Worm (Caenorhabditis elegans) whole organism, L3 larva: ENCODE data around the gene F09A5.2.
A peak's percentile ranks its signal among the peaks of the same experiment; 100 is the strongest.

Experiments used
- R02D3.7 ChIP-seq: fragments of 150-350 bp; optimal IDR thresholded peaks from 2 replicates; lab custom pipeline; 2014; ENCODE audit warnings: missing biosample characterization, missing genetic modification characterization
- ZK546.5 ChIP-seq: sonication (generic microtip); optimal IDR thresholded peaks from 2 replicates; lab custom pipeline; 2017; ENCODE audit warnings: missing biosample characterization, missing genetic modification characterization
- aly-2 ChIP-seq: fragments of 150-350 bp; optimal IDR thresholded peaks from 2 replicates; lab custom pipeline; 2014; ENCODE audit warnings: missing biosample characterization, missing genetic modification characterization
- ceh-16 ChIP-seq: sonication (generic microtip); optimal IDR thresholded peaks from 2 replicates; lab custom pipeline; 2017; ENCODE audit warnings: missing biosample characterization, missing genetic modification characterization
- ceh-28 ChIP-seq: fragments of 150-350 bp; optimal IDR thresholded peaks from 2 replicates; lab custom pipeline; 2014; ENCODE audit warnings: missing biosample characterization, missing genetic modification reagents, missing genetic modification characterization
- ceh-9 ChIP-seq: sonication (generic microtip); optimal IDR thresholded peaks from 2 replicates; lab custom pipeline; 2018; ENCODE audit warnings: missing biosample characterization, missing genetic modification characterization
- daf-12 ChIP-seq: fragments of 150-350 bp; optimal IDR thresholded peaks from 2 replicates; lab custom pipeline; 2014; ENCODE audit warnings: missing biosample characterization, missing genetic modification reagents, missing genetic modification characterization
- egl-5 ChIP-seq: fragments of 150-350 bp; optimal IDR thresholded peaks from 2 replicates; lab custom pipeline; 2017; ENCODE audit warnings: missing biosample characterization, missing genetic modification reagents, missing genetic modification characterization, inconsistent platforms
- elt-1 ChIP-seq: fragments of 150-350 bp; optimal IDR thresholded peaks from 2 replicates; lab custom pipeline; 2014; ENCODE audit warnings: missing biosample characterization, missing genetic modification characterization
- elt-2 ChIP-seq: sonication (generic microtip); optimal IDR thresholded peaks from 2 replicates; lab custom pipeline; 2016; ENCODE audit warnings: missing genetic modification reagents, mild to moderate bottlenecking, missing genetic modification characterization, missing compliant biosample characterization
- elt-3 ChIP-seq, 3 experiments: fragments of 150-350 bp in 1 of 3; sonication (generic microtip) in 2 of 3; optimal IDR thresholded peaks; 2 replicates in 2 of 3; 4 replicates in 1 of 3; lab custom pipeline; 2014 to 2017; ENCODE audit warnings: missing biosample characterization in 3 of 3, missing genetic modification characterization in 3 of 3
- eor-1 ChIP-seq, 2 experiments: fragments of 150-350 bp; optimal IDR thresholded peaks; 2 replicates each; lab custom pipeline; 2014 to 2018; ENCODE audit warnings: missing biosample characterization in 2 of 2, missing genetic modification characterization in 2 of 2
- fkh-10 ChIP-seq: sonication (generic microtip); optimal IDR thresholded peaks from 2 replicates; lab custom pipeline; 2017; ENCODE audit warnings: missing biosample characterization, missing genetic modification reagents, missing genetic modification characterization
- fos-1 ChIP-seq: fragments of 150-350 bp; optimal IDR thresholded peaks from 2 replicates; lab custom pipeline; 2014; ENCODE audit warnings: missing biosample characterization, missing genetic modification characterization
- hmg-11 ChIP-seq: sonication (generic microtip); optimal IDR thresholded peaks from 2 replicates; lab custom pipeline; 2016; ENCODE audit warnings: missing genetic modification characterization, missing compliant biosample characterization
- jun-1 ChIP-seq: fragments of 150-350 bp; optimal IDR thresholded peaks from 2 replicates; lab custom pipeline; 2014; ENCODE audit warnings: missing biosample characterization, missing genetic modification reagents, missing genetic modification characterization
- lin-15B ChIP-seq: fragments of 150-350 bp; optimal IDR thresholded peaks from 2 replicates; lab custom pipeline; 2014; ENCODE audit warnings: missing biosample characterization, missing genetic modification characterization
- lin-39 ChIP-seq: fragments of 150-350 bp; optimal IDR thresholded peaks from 2 replicates; lab custom pipeline; 2018; ENCODE audit warnings: missing biosample characterization, missing genetic modification reagents, missing genetic modification characterization
- lsy-12 ChIP-seq: sonication (generic microtip); optimal IDR thresholded peaks from 2 replicates; lab custom pipeline; 2016; ENCODE audit warnings: mild to moderate bottlenecking, missing genetic modification characterization, missing compliant biosample characterization
- mdl-1 ChIP-seq: fragments of 150-350 bp; optimal IDR thresholded peaks from 2 replicates; lab custom pipeline; 2014; ENCODE audit warnings: missing biosample characterization, missing genetic modification characterization
- mml-1 ChIP-seq: fragments of 150-350 bp; sonication (generic microtip); optimal IDR thresholded peaks from 3 replicates; lab custom pipeline; 2014; ENCODE audit warnings: missing biosample characterization, missing genetic modification characterization
- nfya-1 ChIP-seq: sonication (generic microtip); optimal IDR thresholded peaks from 2 replicates; lab custom pipeline; 2017; ENCODE audit warnings: missing genetic modification characterization, mild to moderate bottlenecking, missing compliant biosample characterization, antibody characterized with exemption, moderate library complexity; ENCODE audit not compliant: insufficient read depth
- nhr-11 ChIP-seq: fragments of 150-350 bp; optimal IDR thresholded peaks from 2 replicates; lab custom pipeline; 2014; ENCODE audit warnings: missing biosample characterization, missing genetic modification characterization
- nhr-23 ChIP-seq: fragments of 150-350 bp; optimal IDR thresholded peaks from 2 replicates; lab custom pipeline; 2014; ENCODE audit warnings: missing biosample characterization, missing genetic modification reagents, missing genetic modification characterization
- nhr-237 ChIP-seq: fragments of 150-350 bp; optimal IDR thresholded peaks from 2 replicates; lab custom pipeline; 2014; ENCODE audit warnings: missing biosample characterization, missing genetic modification characterization
- nhr-25 ChIP-seq: sonication (generic microtip); optimal IDR thresholded peaks from 2 replicates; lab custom pipeline; 2017; ENCODE audit warnings: missing biosample characterization, missing genetic modification characterization
- nhr-28 ChIP-seq: fragments of 150-350 bp; optimal IDR thresholded peaks from 2 replicates; lab custom pipeline; 2014; ENCODE audit warnings: missing biosample characterization, missing genetic modification characterization
- nhr-43 ChIP-seq: sonication (generic microtip); optimal IDR thresholded peaks from 2 replicates; lab custom pipeline; 2016; ENCODE audit warnings: mild to moderate bottlenecking, missing genetic modification characterization, missing compliant biosample characterization; ENCODE audit not compliant: poor library complexity, severe bottlenecking
- nhr-76 ChIP-seq: fragments of 150-350 bp; sonication (generic microtip); optimal IDR thresholded peaks from 5 replicates; lab custom pipeline; 2014; ENCODE audit warnings: missing biosample characterization, missing genetic modification characterization
- pha-4 ChIP-seq: fragments of 150-350 bp; optimal IDR thresholded peaks from 2 replicates; lab custom pipeline; 2014; ENCODE audit warnings: missing biosample characterization, missing genetic modification reagents, missing genetic modification characterization
- pqm-1 ChIP-seq: fragments of 150-350 bp; optimal IDR thresholded peaks from 2 replicates; lab custom pipeline; 2017; ENCODE audit warnings: missing biosample characterization, missing genetic modification characterization, inconsistent platforms
- skn-1 ChIP-seq: fragments of 150-350 bp; optimal IDR thresholded peaks from 2 replicates; lab custom pipeline; 2014; ENCODE audit warnings: missing biosample characterization, missing genetic modification characterization
- tbx-2 ChIP-seq: sonication (generic microtip); optimal IDR thresholded peaks from 2 replicates; lab custom pipeline; 2016; ENCODE audit warnings: mild to moderate bottlenecking, missing genetic modification characterization, missing compliant biosample characterization
- zag-1 ChIP-seq: fragments of 150-350 bp; optimal IDR thresholded peaks from 2 replicates; lab custom pipeline; 2014; ENCODE audit warnings: missing biosample characterization, missing genetic modification characterization
- ztf-4 ChIP-seq: fragments of 150-350 bp; optimal IDR thresholded peaks from 2 replicates; lab custom pipeline; 2014; ENCODE audit warnings: missing biosample characterization, missing genetic modification characterization

F09A5.2 gene

DNA sequence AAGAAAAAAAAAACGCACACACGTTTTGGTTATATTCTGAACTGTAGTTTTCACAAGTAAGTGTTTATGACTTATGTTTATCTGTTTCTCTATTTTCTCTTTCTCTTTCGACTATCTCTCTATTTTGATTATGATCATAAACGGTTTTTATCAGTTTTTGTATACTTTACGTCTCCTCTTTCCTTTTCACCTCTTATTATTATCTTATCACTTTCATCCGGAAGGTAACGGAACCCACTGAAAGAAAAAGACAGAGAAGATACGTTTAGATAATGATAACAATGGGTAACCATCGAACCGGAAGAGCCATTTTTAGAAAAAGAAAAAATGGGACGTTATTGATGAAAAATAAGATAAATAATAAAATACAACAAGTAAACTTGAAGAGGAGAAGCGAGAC is 30.8 kb downstream of the F09A5.2 start:
- TF ChIP-seq nhr-23 (tag; lab: Kevin White, UChicago): peak; percentile 40
- TF ChIP-seq jun-1: peak; percentile 90
- peak in 2 of 3 experiments; percentile 66 to 91 for TF ChIP-seq elt-3 (tag; optimal IDR thresholded peaks at IDR 0.05; lab: Kevin White, UChicago)
- TF ChIP-seq pqm-1 (tag; lab: Kevin White, UChicago): peak; percentile 98
- no peak for TF ChIP-seq fkh-10 (GFP tag; lab: Kevin White, UChicago)
- TF ChIP-seq elt-2 (tag; lab: Kevin White, UChicago): peak; percentile 99
- peak; percentile 58 for TF ChIP-seq fos-1 (tag; lab: Kevin White, UChicago)
- no peak for TF ChIP-seq lsy-12 (tag; lab: Kevin White, UChicago)
- no peak for TF ChIP-seq lin-39 (tag; lab: Kevin White, UChicago)
- TF ChIP-seq ceh-28: peak; percentile 45
- no peak for TF ChIP-seq nfya-1
- no peak for TF ChIP-seq tbx-2 (tag; lab: Kevin White, UChicago)
- TF ChIP-seq pha-4 (tag; lab: Kevin White, UChicago): peak; percentile 74

DNA sequence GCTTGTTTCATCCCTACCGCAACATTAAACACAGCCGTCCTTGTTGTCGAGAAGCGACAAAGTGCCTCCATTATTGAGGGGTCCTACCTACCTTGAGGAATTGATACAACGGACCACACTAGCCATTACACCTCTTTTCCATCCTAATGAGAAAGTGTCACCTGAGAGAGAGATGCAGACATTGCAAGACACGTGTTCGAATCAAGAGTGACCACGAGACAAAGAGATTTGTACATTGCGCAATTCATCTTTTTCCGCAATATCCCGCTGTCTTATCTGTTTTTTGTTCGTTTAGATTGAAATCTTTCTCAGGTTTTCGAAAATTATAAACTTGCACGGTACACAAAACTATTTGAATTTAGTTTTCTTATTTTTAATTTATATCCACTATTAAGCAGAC is 34.2 kb downstream of the F09A5.2 start:
- TF ChIP-seq mdl-1 (tag; lab: Kevin White, UChicago) (peak; percentile 40), fkh-10 (GFP tag; lab: Kevin White, UChicago) (no peak), nhr-23 (tag; lab: Kevin White, UChicago) (peak; percentile 18), nfya-1 (peak; percentile 44), R02D3.7 (tag; lab: Kevin White, UChicago) (no peak), lin-39 (tag; lab: Kevin White, UChicago) (peak; percentile 87), nhr-25 (tag; lab: Kevin White, UChicago) (peak; percentile 15), egl-5 (tag; lab: Kevin White, UChicago) (peak; percentile 32), nhr-43 (peak; percentile 21), pha-4 (tag; lab: Kevin White, UChicago) (no peak), elt-1 (tag; lab: Kevin White, UChicago) (peak; percentile 73)
- TF ChIP-seq, all 47 proteins: peak for 8

DNA sequence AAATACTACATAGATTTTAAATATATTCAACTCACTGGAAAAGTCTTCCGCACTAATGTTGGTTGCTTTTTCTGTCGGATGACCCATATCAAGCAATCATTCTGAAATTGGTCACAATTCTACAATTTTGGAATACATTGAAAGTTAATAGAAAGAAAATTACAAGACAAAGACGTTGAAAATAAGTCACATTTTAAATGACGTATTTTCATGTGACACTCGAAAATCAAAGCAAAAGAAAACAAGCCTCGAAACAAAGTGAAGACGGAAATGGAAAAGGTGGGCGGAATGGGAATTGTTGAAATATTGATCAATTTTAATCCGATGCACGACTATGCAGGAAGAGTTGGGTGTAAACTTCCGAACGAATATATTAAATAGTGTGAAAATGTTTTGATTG is 35.1 kb downstream of the F09A5.2 start, which contains the start of gene mob-2:
Gene mob-2, minus strand, starts transcription at position 101 of the 400 bp plus-strand sequence.
- TF ChIP-seq nhr-11 (tag; lab: Kevin White, UChicago) (no peak), nhr-43 (no peak), nfya-1 (no peak)

DNA sequence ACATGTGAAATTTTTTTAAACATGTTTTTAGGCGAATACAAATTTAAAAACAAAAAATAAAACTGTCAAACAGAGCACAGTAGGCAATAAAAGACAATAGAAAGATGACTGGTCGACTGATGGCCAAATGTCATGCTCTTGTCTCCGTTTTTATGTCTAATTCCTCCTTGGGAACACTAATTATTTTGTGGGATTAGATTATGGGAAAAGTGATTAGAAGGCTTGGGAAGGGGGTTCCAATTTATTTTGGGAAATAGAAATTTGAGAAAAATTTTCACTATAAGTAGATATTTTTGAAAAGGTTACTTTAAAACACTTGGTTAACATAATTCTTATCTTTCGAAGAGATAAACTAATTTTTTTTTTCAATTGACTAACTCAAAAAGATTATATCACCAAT is 35.9 kb downstream of the F09A5.2 start:
- TF ChIP-seq ceh-16 (tag; lab: Kevin White, UChicago) (no peak), egl-5 (tag; lab: Kevin White, UChicago) (no peak), elt-3 (tag; optimal IDR thresholded peaks at IDR 0.05; lab: Kevin White, UChicago) (no peak), ZK546.5 (tag; lab: Kevin White, UChicago) (no peak), mml-1 (tag; lab: Kevin White, UChicago) (no peak), zag-1 (no peak), lin-39 (tag; lab: Kevin White, UChicago) (no peak), ztf-4 (tag; lab: Kevin White, UChicago) (no peak), ceh-9 (no peak), nhr-23 (tag; lab: Kevin White, UChicago) (no peak), R02D3.7 (tag; lab: Kevin White, UChicago) (no peak), tbx-2 (tag; lab: Kevin White, UChicago) (no peak), elt-2 (tag; lab: Kevin White, UChicago) (no peak), skn-1 (tag; lab: Kevin White, UChicago) (no peak), ceh-28 (no peak)

DNA sequence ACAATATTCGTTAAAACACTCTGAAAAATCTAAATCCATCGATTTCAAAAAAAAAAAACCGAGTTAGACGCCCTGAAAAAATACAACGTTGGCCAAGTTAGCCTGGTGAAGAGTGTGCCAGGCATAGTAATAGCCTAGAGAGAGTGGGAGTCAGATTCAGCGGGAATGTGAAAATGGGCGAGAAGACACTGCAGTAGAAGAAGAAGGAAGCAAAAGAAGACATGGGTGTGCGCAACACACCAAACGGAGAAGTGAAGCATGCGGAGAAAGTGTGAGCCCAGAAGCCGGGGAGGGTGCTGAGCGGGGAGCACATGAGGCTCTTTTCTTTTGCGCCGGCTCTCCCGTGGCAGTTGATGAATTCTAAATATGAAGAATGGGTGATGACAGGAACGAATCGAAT is 36.3 kb downstream of the F09A5.2 start:
- no peak for TF ChIP-seq elt-2 (tag; lab: Kevin White, UChicago)
- peak; percentile 3 for TF ChIP-seq lsy-12 (tag; lab: Kevin White, UChicago)
- peak; percentile 64 for TF ChIP-seq hmg-11 (tag; lab: Kevin White, UChicago)
- peak; percentile 50 for TF ChIP-seq nfya-1
- TF ChIP-seq fkh-10 (GFP tag; lab: Kevin White, UChicago): peak; percentile 5
- peak; percentile 24 for TF ChIP-seq lin-15B (tag; lab: Kevin White, UChicago)
- peak; percentile 5 for TF ChIP-seq lin-39 (tag; lab: Kevin White, UChicago)
- no peak for TF ChIP-seq nhr-28 (tag; lab: Kevin White, UChicago)

DNA sequence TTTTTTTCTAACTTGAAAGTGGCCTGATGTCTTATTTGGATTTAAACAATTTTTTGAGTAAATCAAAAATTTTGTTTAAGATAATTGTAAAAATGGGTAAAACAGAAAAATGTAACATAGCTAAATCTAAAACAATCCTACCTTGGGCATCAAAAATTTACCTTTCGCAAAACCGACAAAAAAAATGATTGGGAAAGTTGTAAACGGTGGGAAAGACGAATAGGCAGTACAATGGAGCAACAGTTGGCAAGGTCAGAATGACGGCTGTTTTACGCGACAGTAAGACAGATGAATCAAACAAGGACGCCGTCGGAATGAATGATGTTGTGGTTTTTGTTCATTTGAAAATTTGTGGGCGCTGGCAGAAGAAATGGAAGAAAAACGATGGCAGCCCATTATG is 39.5 kb downstream of the F09A5.2 start:
- no peak for TF ChIP-seq skn-1 (tag; lab: Kevin White, UChicago)
- TF ChIP-seq elt-3 (tag; optimal IDR thresholded peaks at IDR 0.05; lab: Kevin White, UChicago): no peak
- no peak for TF ChIP-seq lin-15B (tag; lab: Kevin White, UChicago)
- TF ChIP-seq nhr-28 (tag; lab: Kevin White, UChicago): no peak
- TF ChIP-seq nfya-1: no peak
- TF ChIP-seq R02D3.7 (tag; lab: Kevin White, UChicago): no peak
- TF ChIP-seq mml-1 (tag; lab: Kevin White, UChicago): no peak
- no peak for TF ChIP-seq tbx-2 (tag; lab: Kevin White, UChicago)
- TF ChIP-seq lin-39 (tag; lab: Kevin White, UChicago): no peak
- no peak for TF ChIP-seq nhr-76 (tag; lab: Kevin White, UChicago)
- TF ChIP-seq nhr-11 (tag; lab: Kevin White, UChicago): no peak
- TF ChIP-seq pha-4 (tag; lab: Kevin White, UChicago): no peak
- TF ChIP-seq eor-1 (tag; optimal IDR thresholded peaks at IDR 0.05; lab: Kevin White, UChicago): no peak
- TF ChIP-seq aly-2 (tag; lab: Kevin White, UChicago): no peak
- TF ChIP-seq daf-12 (tag; lab: Kevin White, UChicago): no peak
- no peak for TF ChIP-seq ceh-28
- no peak for TF ChIP-seq nhr-25 (tag; lab: Kevin White, UChicago)
- TF ChIP-seq mdl-1 (tag; lab: Kevin White, UChicago): no peak
- no peak for TF ChIP-seq ztf-4 (tag; lab: Kevin White, UChicago)
- TF ChIP-seq nhr-237 (tag; lab: Kevin White, UChicago): no peak
